Fruit fly (Drosophila melanogaster) whole organism, wandering third instar larva: Measurements from ENCODE around the gene CG17260.
A peak's percentile ranks its signal among the peaks of the same experiment; 100 is the strongest.

Experiments used
- CG32264 ChIP-seq: fragments of 200-800 bp; sonication (Bioruptor generic); optimal IDR thresholded peaks from 2 replicates; lab custom pipeline; 2016; ENCODE audit warnings: missing biosample characterization, missing genetic modification characterization
- CrebA ChIP-seq: fragments of 200-800 bp; sonication (Bioruptor generic); optimal IDR thresholded peaks from 2 replicates; lab custom pipeline; 2016; ENCODE audit warnings: missing biosample characterization, mild to moderate bottlenecking, missing genetic modification characterization, borderline replicate concordance
- Dfd ChIP-seq: fragments of >200 bp; optimal IDR thresholded peaks from 2 replicates; lab custom pipeline; 2017; ENCODE audit warnings: missing biosample characterization, missing genetic modification characterization
- HLH106 ChIP-seq: fragments of 200-800 bp; optimal IDR thresholded peaks from 3 replicates; lab custom pipeline; 2019; ENCODE audit warnings: missing biosample characterization, mild to moderate bottlenecking, missing genetic modification characterization, moderate library complexity
- Jra ChIP-seq: sonication (Bioruptor generic); optimal IDR thresholded peaks from 2 replicates; lab custom pipeline; 2016; ENCODE audit warnings: missing biosample characterization, missing genetic modification characterization
- Myc ChIP-seq: fragments of >200 bp; optimal IDR thresholded peaks from 2 replicates; lab custom pipeline; 2017
- lola ChIP-seq: fragments of >200 bp; optimal IDR thresholded peaks from 2 replicates; lab custom pipeline; 2017; ENCODE audit warnings: missing biosample characterization, missing genetic modification characterization
- psq ChIP-seq: fragments of 200-800 bp; sonication (Bioruptor generic); optimal IDR thresholded peaks from 3 replicates; lab custom pipeline; 2017; ENCODE audit warnings: missing biosample characterization, mild to moderate bottlenecking, missing genetic modification characterization, moderate library complexity

DNA sequence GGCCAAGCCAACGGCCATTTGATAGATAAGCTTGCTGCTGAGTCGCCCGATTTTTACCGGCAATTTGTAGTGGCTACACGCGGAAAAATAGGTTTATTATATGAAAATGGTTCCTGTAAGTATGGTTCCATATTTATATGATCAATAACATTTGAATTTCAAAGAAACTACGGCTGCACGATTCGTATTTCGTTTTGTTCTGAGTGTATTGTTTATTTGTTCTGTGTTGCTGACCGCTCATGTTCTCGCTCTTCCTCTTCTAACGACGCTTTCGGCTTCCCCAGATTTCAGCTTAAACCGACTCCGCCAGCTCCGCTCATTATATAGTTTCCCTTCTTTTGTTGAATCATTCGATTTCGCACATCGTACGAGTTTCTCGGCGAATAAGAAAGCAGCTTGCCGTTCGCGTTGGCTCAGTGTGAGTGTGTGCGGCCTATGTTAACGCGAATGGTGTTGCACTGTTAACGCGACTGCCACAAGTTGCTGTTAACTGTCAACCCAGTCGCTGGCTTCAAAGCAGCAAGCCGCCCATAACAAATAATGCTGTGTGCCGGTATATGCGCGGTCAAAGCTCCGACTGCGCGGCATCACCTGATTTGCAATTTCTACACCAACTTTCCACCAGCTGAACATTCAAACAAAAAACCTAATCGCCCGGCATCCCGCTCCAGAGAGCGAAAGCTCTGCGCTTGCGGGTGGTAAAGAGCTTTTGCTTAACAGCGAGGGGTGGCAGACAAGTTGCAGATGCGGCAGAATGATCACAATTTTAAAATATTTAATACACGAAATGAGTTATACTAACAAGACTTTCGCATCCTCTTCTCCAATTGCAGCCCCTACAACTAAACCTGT lies 22.0 kb downstream of the CG17260 start:
- no peak for TF ChIP-seq lola (GFP tag; lab: Kevin White, UChicago)
- TF ChIP-seq psq (GFP tag; lab: Kevin White, UChicago), result peak; percentile 11
- no peak for TF ChIP-seq Myc (lab: Kevin White, UChicago)
- peak; percentile 4 for TF ChIP-seq HLH106 (tag; lab: Kevin White, UChicago)
- no peak for TF ChIP-seq CG32264 (GFP tag; lab: Kevin White, UChicago)
- TF ChIP-seq CrebA (GFP tag; lab: Kevin White, UChicago), result no peak
- no peak for TF ChIP-seq Jra
- no peak for TF ChIP-seq Dfd (GFP tag; lab: Kevin White, UChicago)
